Worm (Caenorhabditis elegans) whole organism, L4 larva: ENCODE results near the gene syg-1.
A peak's percentile ranks its signal among the peaks of the same experiment; 100 is the strongest.

Experiments
- F37D6.2 ChIP-seq: sonication (generic microtip); optimal IDR thresholded peaks from 2 replicates; lab custom pipeline; 2016; ENCODE audit warnings: mild to moderate bottlenecking, missing genetic modification characterization, missing compliant biosample characterization
- F44E2.7 ChIP-seq: fragments of 200-800 bp; sonication (Bioruptor generic); IDR thresholded peaks from 2 replicates; pipeline ENCODE4 v2.1.2; 2022; ENCODE audit warnings: missing genetic modification characterization, missing compliant biosample characterization
- Y105C5A.15 ChIP-seq: fragments of 200-800 bp; sonication (Bioruptor generic); IDR thresholded peaks from 2 replicates; pipeline ENCODE4 v1.3.6; 2022; ENCODE audit warnings: missing genetic modification characterization, missing compliant biosample characterization
- Y5F2A.4 ChIP-seq: fragments of 200-800 bp; sonication (Bioruptor generic); optimal IDR thresholded peaks from 2 replicates; lab custom pipeline; 2018; ENCODE audit warnings: mild to moderate bottlenecking, missing genetic modification characterization, missing compliant biosample characterization
- Y75B8A.6 ChIP-seq: fragments of 200-800 bp; sonication (Bioruptor generic); IDR thresholded peaks from 2 replicates; pipeline ENCODE4 v1.3.6; 2022; ENCODE audit warnings: missing genetic modification reagents, missing genetic modification characterization, missing compliant biosample characterization
- ZK337.2 ChIP-seq: fragments of 200-800 bp; sonication (Bioruptor generic); IDR thresholded peaks from 2 replicates; pipeline ENCODE4 v1.3.6; 2022; ENCODE audit warnings: missing genetic modification reagents, missing genetic modification characterization, missing compliant biosample characterization
- aha-1 ChIP-seq: fragments of 150-350 bp; peaks from one replicate; lab custom pipeline; 2014; ENCODE audit warnings: missing biosample characterization, missing genetic modification characterization
- ama-1 ChIP-seq: fragments of 150-350 bp; optimal IDR thresholded peaks from 2 replicates; lab custom pipeline; 2014; ENCODE audit warnings: inconsistent platforms, mixed read lengths
- arid-1 ChIP-seq: fragments of 200-800 bp; sonication (Bioruptor generic); conservative IDR thresholded peaks from 2 replicates; pipeline ENCODE4 v1.3.6; 2022; ENCODE audit warnings: missing genetic modification reagents, missing genetic modification characterization, missing compliant biosample characterization
- attf-4 ChIP-seq: sonication (generic microtip); optimal IDR thresholded peaks from 3 replicates; lab custom pipeline; 2017; ENCODE audit warnings: missing biosample characterization, missing genetic modification characterization
- ceh-20 ChIP-seq: fragments of 200-800 bp; sonication (Bioruptor generic); IDR thresholded peaks from 2 replicates; pipeline ENCODE4 v1.3.6; 2022; ENCODE audit warnings: missing genetic modification reagents, missing genetic modification characterization, missing compliant biosample characterization
- ceh-44 ChIP-seq: fragments of 200-800 bp; sonication (Bioruptor generic); IDR thresholded peaks from 2 replicates; pipeline ENCODE4 v1.3.6; 2022; ENCODE audit warnings: missing genetic modification reagents, missing genetic modification characterization, missing compliant biosample characterization
- ceh-82 ChIP-seq: sonication (generic microtip); optimal IDR thresholded peaks from 2 replicates; lab custom pipeline; 2017; ENCODE audit warnings: missing biosample characterization, missing genetic modification characterization
- ces-1 ChIP-seq: fragments of 150-350 bp; sonication (generic microtip); optimal IDR thresholded peaks from 4 replicates; lab custom pipeline; 2014; ENCODE audit warnings: missing biosample characterization, missing genetic modification reagents, missing genetic modification characterization
- daf-12 ChIP-seq: fragments of 150-350 bp; optimal IDR thresholded peaks from 2 replicates; lab custom pipeline; 2014; ENCODE audit warnings: missing biosample characterization, missing genetic modification reagents, missing genetic modification characterization
- daf-16 ChIP-seq, 3 experiments: sonication (generic microtip); optimal IDR thresholded peaks; 2 replicates each; lab custom pipeline; 2016 to 2017; ENCODE audit warnings: missing genetic modification characterization in 3 of 3, missing genetic modification reagents in 3 of 3, mild to moderate bottlenecking in 2 of 3, missing compliant biosample characterization in 2 of 3, missing biosample characterization in 1 of 3, moderate library complexity in 1 of 3
- dmd-6 ChIP-seq: fragments of 200-800 bp; sonication (Bioruptor generic); IDR thresholded peaks from 2 replicates; pipeline ENCODE4 v1.3.6; 2022; ENCODE audit warnings: missing genetic modification reagents, missing genetic modification characterization, missing compliant biosample characterization
- dpl-1 ChIP-seq: fragments of 150-350 bp; optimal IDR thresholded peaks from 2 replicates; lab custom pipeline; 2014; ENCODE audit warnings: missing biosample characterization, missing genetic modification reagents, missing genetic modification characterization
- dve-1 ChIP-seq: sonication (generic microtip); optimal IDR thresholded peaks from 2 replicates; lab custom pipeline; 2017; ENCODE audit warnings: antibody characterized with exemption, mild to moderate bottlenecking, missing genetic modification characterization, missing compliant biosample characterization; ENCODE audit not compliant: insufficient read depth
- egl-43 ChIP-seq: fragments of 200-800 bp; sonication (Bioruptor generic); IDR thresholded peaks from 2 replicates; pipeline ENCODE4 v1.3.6; 2022; ENCODE audit warnings: missing genetic modification reagents, missing genetic modification characterization, missing compliant biosample characterization
- hlh-11 ChIP-seq: fragments of 200-800 bp; sonication (Bioruptor generic); optimal IDR thresholded peaks from 2 replicates; lab custom pipeline; 2018; ENCODE audit warnings: mild to moderate bottlenecking, missing genetic modification characterization, missing compliant biosample characterization
- hlh-30 ChIP-seq: sonication (generic microtip); optimal IDR thresholded peaks from 2 replicates; lab custom pipeline; 2017; ENCODE audit warnings: antibody characterized with exemption, mild to moderate bottlenecking, missing genetic modification characterization, missing compliant biosample characterization; ENCODE audit not compliant: insufficient read depth
- jun-1 ChIP-seq: fragments of 150-350 bp; optimal IDR thresholded peaks from 2 replicates; lab custom pipeline; 2014; ENCODE audit warnings: missing biosample characterization, missing genetic modification reagents, missing genetic modification characterization
- lin-1 ChIP-seq: fragments of 200-800 bp; sonication (Bioruptor generic); IDR thresholded peaks from 2 replicates; pipeline ENCODE4 v1.3.6; 2022; ENCODE audit warnings: missing genetic modification reagents, missing genetic modification characterization, missing compliant biosample characterization
- lin-15B ChIP-seq: fragments of 150-350 bp; sonication (generic microtip); optimal IDR thresholded peaks from 3 replicates; lab custom pipeline; 2014; ENCODE audit warnings: missing biosample characterization, missing genetic modification characterization
- lin-39 ChIP-seq: fragments of 150-350 bp; optimal IDR thresholded peaks from 2 replicates; lab custom pipeline; 2014; ENCODE audit warnings: missing biosample characterization, missing genetic modification reagents, missing genetic modification characterization
- mdl-1 ChIP-seq, 2 experiments: fragments of 150-350 bp in 1 of 2; sonication (generic microtip) in 1 of 2; optimal IDR thresholded peaks; 2 replicates each; lab custom pipeline; 2014 to 2017; ENCODE audit warnings: missing biosample characterization in 2 of 2, missing genetic modification characterization in 2 of 2
- mep-1 ChIP-seq: fragments of 150-350 bp; sonication (generic microtip); optimal IDR thresholded peaks from 3 replicates; lab custom pipeline; 2014; ENCODE audit warnings: missing biosample characterization, missing genetic modification characterization
- mxl-2 ChIP-seq: fragments of 200-800 bp; sonication (Bioruptor generic); conservative IDR thresholded peaks from 2 replicates; pipeline ENCODE4 v1.3.6; 2022; ENCODE audit warnings: missing genetic modification reagents, missing genetic modification characterization, missing compliant biosample characterization
- nhr-10 ChIP-seq: fragments of 150-350 bp; optimal IDR thresholded peaks from 2 replicates; lab custom pipeline; 2014; ENCODE audit warnings: missing biosample characterization, missing genetic modification characterization
- nhr-111 ChIP-seq: fragments of 200-800 bp; sonication (Bioruptor generic); optimal IDR thresholded peaks from 2 replicates; lab custom pipeline; 2018; ENCODE audit warnings: mild to moderate bottlenecking, missing genetic modification characterization, missing compliant biosample characterization
- nhr-28 ChIP-seq: fragments of 150-350 bp; optimal IDR thresholded peaks from 2 replicates; lab custom pipeline; 2014; ENCODE audit warnings: missing biosample characterization, missing genetic modification characterization
- nhr-41 ChIP-seq: fragments of 200-800 bp; sonication (Bioruptor generic); IDR thresholded peaks from 2 replicates; pipeline ENCODE4 v1.3.6; 2022; ENCODE audit warnings: missing genetic modification reagents, missing genetic modification characterization, missing compliant biosample characterization
- nhr-48 ChIP-seq: sonication (generic microtip); optimal IDR thresholded peaks from 2 replicates; lab custom pipeline; 2016; ENCODE audit warnings: mild to moderate bottlenecking, missing genetic modification characterization, missing compliant biosample characterization
- nhr-76 ChIP-seq: fragments of 150-350 bp; optimal IDR thresholded peaks from 2 replicates; lab custom pipeline; 2014; ENCODE audit warnings: missing biosample characterization, missing genetic modification characterization
- nhr-77 ChIP-seq: fragments of 150-350 bp; optimal IDR thresholded peaks from 2 replicates; lab custom pipeline; 2014; ENCODE audit warnings: missing biosample characterization, missing genetic modification characterization
- pha-4 ChIP-seq, 2 experiments: fragments of 150-350 bp in 1 of 2; fragments of 200-800 bp in 1 of 2; sonication (Bioruptor generic) in 1 of 2; IDR thresholded peaks in 1 of 2; optimal IDR thresholded peaks in 1 of 2; 2 replicates each; pipeline versions ENCODE4 v1.3.6 to Lab custom; 2014 to 2022; ENCODE audit warnings: missing genetic modification characterization in 2 of 2, missing genetic modification reagents in 2 of 2, missing biosample characterization in 1 of 2, missing compliant biosample characterization in 1 of 2
- php-3 ChIP-seq: fragments of 200-800 bp; sonication (Bioruptor generic); IDR thresholded peaks from 2 replicates; pipeline ENCODE4 v1.3.6; 2022; ENCODE audit warnings: missing genetic modification reagents, missing genetic modification characterization, missing compliant biosample characterization
- pqm-1 ChIP-seq: sonication (generic microtip); optimal IDR thresholded peaks from 2 replicates; lab custom pipeline; 2017; ENCODE audit warnings: missing biosample characterization, missing genetic modification characterization
- snpc-1.2 ChIP-seq: fragments of 200-800 bp; sonication (Bioruptor generic); IDR thresholded peaks from 2 replicates; pipeline ENCODE4 v1.3.6; 2022; ENCODE audit warnings: missing genetic modification reagents, missing genetic modification characterization, missing compliant biosample characterization
- spr-1 ChIP-seq: sonication (generic microtip); optimal IDR thresholded peaks from 2 replicates; lab custom pipeline; 2016; ENCODE audit warnings: mild to moderate bottlenecking, missing genetic modification characterization, missing compliant biosample characterization
- spr-3 ChIP-seq: fragments of 200-800 bp; sonication (Bioruptor generic); optimal IDR thresholded peaks from 2 replicates; lab custom pipeline; 2018; ENCODE audit warnings: mild to moderate bottlenecking, missing genetic modification characterization, missing compliant biosample characterization
- tra-1 ChIP-seq: fragments of 200-800 bp; sonication (Bioruptor generic); IDR thresholded peaks from 2 replicates; pipeline ENCODE4 v1.3.6; 2022; ENCODE audit warnings: missing genetic modification reagents, missing genetic modification characterization, missing compliant biosample characterization
- unc-130 ChIP-seq: sonication (generic microtip); optimal IDR thresholded peaks from 2 replicates; lab custom pipeline; 2016; ENCODE audit warnings: missing genetic modification reagents, missing genetic modification characterization, missing compliant biosample characterization
- unc-62 ChIP-seq, 3 experiments: fragments of 150-350 bp in 1 of 3; sonication (generic microtip); optimal IDR thresholded peaks in 2 of 3; peaks in 1 of 3; 1 replicate in 1 of 3; 2 replicates in 2 of 3; lab custom pipeline; 2014 to 2017; ENCODE audit warnings: missing biosample characterization in 3 of 3, missing genetic modification characterization in 3 of 3, missing genetic modification reagents in 3 of 3, missing genotype in 1 of 3
- zag-1 ChIP-seq: fragments of 150-350 bp; optimal IDR thresholded peaks from 2 replicates; lab custom pipeline; 2014; ENCODE audit warnings: missing biosample characterization, missing genetic modification characterization
- zfp-3 ChIP-seq: fragments of 200-800 bp; sonication (Bioruptor generic); conservative IDR thresholded peaks from 2 replicates; pipeline ENCODE4 v1.3.6; 2022; ENCODE audit warnings: missing genetic modification reagents, missing genetic modification characterization, missing compliant biosample characterization
- zip-2 ChIP-seq: fragments of 150-350 bp; optimal IDR thresholded peaks from 2 replicates; lab custom pipeline; 2014; ENCODE audit warnings: missing biosample characterization, missing genetic modification characterization

The syg-1 gene

ce11 chrX:2543353-2543752 is 28.2 kb upstream of the syg-1 start:
- TF ChIP-seq zfp-3 (no peak), dve-1 (tag; lab: Kevin White, UChicago) (no peak), spr-1 (tag; lab: Kevin White, UChicago) (no peak), hlh-30 (peak; percentile 34), lin-39 (tag; lab: Kevin White, UChicago) (no peak), F44E2.7 (GFP tag; lab: Robert Waterston, UW) (no peak), dmd-6 (GFP tag; lab: Robert Waterston, UW) (peak; percentile 56), unc-130 (GFP tag; lab: Kevin White, UChicago) (no peak), mep-1 (tag; lab: Kevin White, UChicago) (peak; percentile 21), aha-1 (tag; lab: Kevin White, UChicago) (no peak), zag-1 (tag; lab: Kevin White, UChicago) (no peak), ceh-44 (GFP tag; lab: Robert Waterston, UW) (no peak), egl-43 (GFP tag; lab: Robert Waterston, UW) (0 out of 2 replicates have a peak, but pooled peaks have one; percentile 36), ceh-20 (GFP tag; lab: Robert Waterston, UW) (no peak), mdl-1 (tag; optimal IDR thresholded peaks at IDR 0.05; lab: Kevin White, UChicago) (no peak), snpc-1.2 (GFP tag; lab: Robert Waterston, UW) (no peak), Y75B8A.6 (no peak), zip-2 (tag; lab: Kevin White, UChicago) (no peak), arid-1 (GFP tag; lab: Robert Waterston, UW) (0 out of 2 replicates have a peak, but pooled peaks have one; percentile 40), nhr-111 (GFP tag; lab: Kevin White, UChicago) (no peak), nhr-10 (no peak), hlh-11 (tag; lab: Kevin White, UChicago) (peak; percentile 59), lin-1 (GFP tag; lab: Robert Waterston, UW) (no peak), nhr-28 (tag; lab: Kevin White, UChicago) (peak; percentile 59), daf-16 (GFP tag; optimal IDR thresholded peaks at IDR 0.05; lab: Kevin White, UChicago) (no peak), daf-16 (tag; optimal IDR thresholded peaks at IDR 0.05; lab: Kevin White, UChicago) (peak; percentile 86), nhr-77 (no peak), ceh-82 (tag; lab: Kevin White, UChicago) (no peak), daf-12 (tag; lab: Kevin White, UChicago) (no peak), ZK337.2 (GFP tag; lab: Robert Waterston, UW) (no peak), nhr-48 (no peak)

ce11 chrX:2541003-2541521 is 25.9 kb upstream of the syg-1 start, which contains the start of gene F52H2.3:
Gene F52H2.3, minus strand, starts transcription at chrX:2541053.
- peak; percentile 58 for TF ChIP-seq dve-1 (tag; lab: Kevin White, UChicago)
- no peak for TF ChIP-seq Y5F2A.4 (GFP tag; lab: Kevin White, UChicago)
- no peak for TF ChIP-seq lin-15B (tag; lab: Kevin White, UChicago)
- TF ChIP-seq nhr-41 (GFP tag; lab: Robert Waterston, UW) = peak; percentile 14; the same call in 1 of the 2 replicates
- TF ChIP-seq zag-1 (tag; lab: Kevin White, UChicago) = no peak
- no peak for TF ChIP-seq nhr-76
- no peak for TF ChIP-seq php-3 (GFP tag; lab: Robert Waterston, UW)
- peak in 1 of 2 experiments; percentile 89 for TF ChIP-seq unc-62 (GFP tag; optimal IDR thresholded peaks at IDR 0.05 in 1 of 2; lab: Kevin White, UChicago)
- TF ChIP-seq unc-62 (tag; optimal IDR thresholded peaks at IDR 0.05; lab: Kevin White, UChicago) = no peak
- TF ChIP-seq mep-1 (tag; lab: Kevin White, UChicago) = peak; percentile 28
- peak; percentile 53 for TF ChIP-seq nhr-77
- peak; percentile 42 for TF ChIP-seq hlh-30
- no peak for TF ChIP-seq ces-1
- TF ChIP-seq pha-4 (GFP tag; IDR thresholded peaks at IDR 0.05; lab: Robert Waterston, UW) = no peak
- TF ChIP-seq pha-4 (tag; optimal IDR thresholded peaks at IDR 0.05; lab: Kevin White, UChicago) = no peak
- TF ChIP-seq ama-1 = no peak
- TF ChIP-seq jun-1 = no peak
- no peak for TF ChIP-seq dpl-1 (GFP tag; lab: Kevin White, UChicago)
- TF ChIP-seq F37D6.2 (tag; lab: Kevin White, UChicago) = no peak
- 0 out of 2 replicates have a peak, but pooled peaks have one; percentile 34 for TF ChIP-seq tra-1 (GFP tag; lab: Robert Waterston, UW)
- no peak for TF ChIP-seq mxl-2
- TF ChIP-seq Y105C5A.15 (GFP tag; lab: Robert Waterston, UW) = no peak
- TF ChIP-seq ceh-20 (GFP tag; lab: Robert Waterston, UW) = no peak
- TF ChIP-seq spr-3 (GFP tag; lab: Kevin White, UChicago) = no peak
- TF ChIP-seq mdl-1 (tag; optimal IDR thresholded peaks at IDR 0.05; lab: Kevin White, UChicago) = peak in 1 of 2 experiments; percentile 5
- TF ChIP-seq attf-4 (tag; lab: Kevin White, UChicago) = no peak
- peak; percentile 3 for TF ChIP-seq pqm-1 (tag; lab: Kevin White, UChicago)
